Fruit fly (Drosophila melanogaster) whole organism, embryonic: ENCODE data around the gene UBL3.

Experiments used
- ATbp ChIP-seq: fragments of 200-800 bp; sonication (Bioruptor generic); optimal IDR thresholded peaks from 2 replicates; lab custom pipeline; 2017; ENCODE audit warnings: missing biosample characterization, mild to moderate bottlenecking, missing genetic modification characterization, missing genetic modification reagents
- Bdp1 ChIP-seq: fragments of 200-800 bp; sonication (Bioruptor generic); optimal IDR thresholded peaks from 3 replicates; lab custom pipeline; 2016; ENCODE audit warnings: missing biosample characterization, missing genetic modification characterization
- CG10959 ChIP-seq: fragments of 200-800 bp; sonication (Bioruptor generic); IDR thresholded peaks from 2 replicates; pipeline ENCODE4 v1.3.6; 2022; ENCODE audit warnings: missing biosample characterization, missing genetic modification characterization
- CG11247 ChIP-seq: fragments of 200-800 bp; sonication (Bioruptor generic); IDR thresholded peaks from 2 replicates; pipeline ENCODE4 v1.3.6; 2022; ENCODE audit warnings: missing biosample characterization, missing genetic modification characterization
- CG12744 ChIP-seq: fragments of 200-800 bp; sonication (Bioruptor generic); optimal IDR thresholded peaks from 2 replicates; lab custom pipeline; 2016; ENCODE audit warnings: missing biosample characterization, missing genetic modification characterization
- CG12942 ChIP-seq: fragments of 200-800 bp; sonication (Bioruptor generic); optimal IDR thresholded peaks from 3 replicates; lab custom pipeline; 2016; ENCODE audit warnings: missing biosample characterization, missing genetic modification characterization
- CG14050 ChIP-seq: fragments of 200-800 bp; sonication (Bioruptor generic); IDR thresholded peaks from 3 replicates; pipeline ENCODE4 v1.3.6; 2022; ENCODE audit warnings: missing biosample characterization, missing genetic modification characterization
- CG14965 ChIP-seq: fragments of 200-800 bp; sonication (Bioruptor generic); optimal IDR thresholded peaks from 2 replicates; lab custom pipeline; 2016; ENCODE audit warnings: missing biosample characterization, missing genetic modification characterization, borderline replicate concordance
- CG17186 ChIP-seq: fragments of 200-800 bp; sonication (Bioruptor generic); optimal IDR thresholded peaks from 3 replicates; lab custom pipeline; 2017; ENCODE audit warnings: missing biosample characterization, missing genetic modification reagents, missing genetic modification characterization
- CG17802 ChIP-seq: fragments of 200-800 bp; sonication (Bioruptor generic); optimal IDR thresholded peaks from 2 replicates; lab custom pipeline; 2018; ENCODE audit warnings: missing biosample characterization, mild to moderate bottlenecking, missing genetic modification characterization, moderate library complexity
- CG18619 ChIP-seq: fragments of 200-800 bp; sonication (Bioruptor generic); optimal IDR thresholded peaks from 3 replicates; lab custom pipeline; 2017; ENCODE audit warnings: missing biosample characterization, mild to moderate bottlenecking, missing genetic modification characterization
- CG34224 ChIP-seq: fragments of 200-800 bp; sonication (Bioruptor generic); IDR thresholded peaks from 3 replicates; pipeline ENCODE4 v1.3.6; 2022; ENCODE audit warnings: missing biosample characterization, missing genetic modification characterization; ENCODE audit not compliant: partially characterized antibody
- CG43689 ChIP-seq: fragments of 200-800 bp; sonication (Bioruptor generic); IDR thresholded peaks from 2 replicates; pipeline ENCODE4 v1.3.6; 2022; ENCODE audit warnings: missing biosample characterization, missing genetic modification characterization
- CG6813 ChIP-seq: fragments of 200-800 bp; sonication (Bioruptor generic); optimal IDR thresholded peaks from 2 replicates; lab custom pipeline; 2017; ENCODE audit warnings: missing biosample characterization, missing genetic modification characterization, mild to moderate bottlenecking, moderate library complexity, missing genetic modification reagents
- CG7963 ChIP-seq: fragments of 200-800 bp; sonication (Bioruptor generic); IDR thresholded peaks from 3 replicates; pipeline ENCODE4 v1.3.6; 2022; ENCODE audit warnings: missing biosample characterization, missing genetic modification characterization; ENCODE audit not compliant: partially characterized antibody
- CG8388 ChIP-seq: fragments of 200-800 bp; sonication (Bioruptor generic); optimal IDR thresholded peaks from 2 replicates; lab custom pipeline; 2019; ENCODE audit warnings: missing biosample characterization, mild to moderate bottlenecking, missing genetic modification characterization, moderate library complexity
- Dref ChIP-seq: fragments of 200-800 bp; sonication (Bioruptor generic); IDR thresholded peaks from 2 replicates; pipeline ENCODE4 v1.3.6; 2022; ENCODE audit warnings: missing biosample characterization, missing genetic modification characterization
- Drgx ChIP-seq: fragments of 200-800 bp; sonication (Bioruptor generic); IDR thresholded peaks from 2 replicates; pipeline ENCODE4 v1.3.6; 2022; ENCODE audit warnings: missing biosample characterization, missing genetic modification characterization
- Fer1 ChIP-seq: fragments of 200-800 bp; sonication (Bioruptor generic); optimal IDR thresholded peaks from 2 replicates; lab custom pipeline; 2017; ENCODE audit warnings: missing biosample characterization, mild to moderate bottlenecking, missing genetic modification characterization
- HHEX ChIP-seq: fragments of 200-800 bp; sonication (Bioruptor generic); optimal IDR thresholded peaks from 3 replicates; lab custom pipeline; 2017; ENCODE audit warnings: missing biosample characterization, mild to moderate bottlenecking, missing genetic modification characterization, missing genetic modification reagents
- HLH3B ChIP-seq: fragments of 200-800 bp; sonication (Bioruptor generic); IDR thresholded peaks from 2 replicates; pipeline ENCODE4 v1.3.6; 2022; ENCODE audit warnings: missing biosample characterization, missing genetic modification characterization
- Lhr ChIP-seq: fragments of 200-800 bp; sonication (Bioruptor generic); optimal IDR thresholded peaks from 3 replicates; lab custom pipeline; 2017; ENCODE audit warnings: mild to moderate bottlenecking, missing biosample characterization, missing genetic modification reagents, missing genetic modification characterization
- MBD-R2 ChIP-seq: fragments of 200-800 bp; sonication (Bioruptor generic); IDR thresholded peaks from 2 replicates; pipeline ENCODE4 v1.3.6; 2022; ENCODE audit warnings: missing biosample characterization, missing genetic modification characterization
- Myb ChIP-seq: fragments of 200-800 bp; sonication (Bioruptor generic); optimal IDR thresholded peaks from 2 replicates; lab custom pipeline; 2016; ENCODE audit warnings: missing biosample characterization, missing genetic modification characterization
- Side ChIP-seq: fragments of 200-800 bp; sonication (Bioruptor generic); optimal IDR thresholded peaks from 2 replicates; lab custom pipeline; 2016; ENCODE audit warnings: missing biosample characterization, missing genetic modification characterization
- Tbp ChIP-seq: fragments of >200 bp; optimal IDR thresholded peaks from 2 replicates; lab custom pipeline; 2018; ENCODE audit warnings: missing biosample characterization, missing genetic modification characterization
- bbx ChIP-seq: fragments of 200-800 bp; sonication (Bioruptor generic); IDR thresholded peaks from 2 replicates; pipeline ENCODE4 v1.3.6; 2022; ENCODE audit warnings: missing biosample characterization, missing genetic modification characterization; ENCODE audit not compliant: partially characterized antibody
- chm ChIP-seq: fragments of 200-800 bp; sonication (Bioruptor generic); IDR thresholded peaks from 2 replicates; pipeline ENCODE4 v1.3.6; 2022; ENCODE audit warnings: missing biosample characterization, missing genetic modification characterization
- dpn ChIP-seq, 2 experiments: fragments of 200-800 bp; sonication (Bioruptor generic); optimal IDR thresholded peaks; 3 replicates each; lab custom pipeline; 2016; ENCODE audit warnings: missing biosample characterization in 2 of 2, missing genetic modification characterization in 2 of 2
- eve ChIP-seq, 2 experiments: fragments of >200 bp; optimal IDR thresholded peaks; 2 replicates each; lab custom pipeline; 2017; ENCODE audit warnings: missing biosample characterization in 2 of 2, missing genetic modification characterization in 2 of 2
- ewg ChIP-seq: fragments of 200-800 bp; sonication (Bioruptor generic); optimal IDR thresholded peaks from 3 replicates; lab custom pipeline; 2017; ENCODE audit warnings: mild to moderate bottlenecking, missing biosample characterization, missing genetic modification reagents, missing genetic modification characterization
- exex ChIP-seq: fragments of 200-800 bp; sonication (Bioruptor generic); optimal IDR thresholded peaks from 4 replicates; lab custom pipeline; 2018; ENCODE audit warnings: missing biosample characterization, mild to moderate bottlenecking, missing genetic modification characterization, moderate library complexity
- gfzf ChIP-seq: fragments of 200-800 bp; sonication (Bioruptor generic); optimal IDR thresholded peaks from 2 replicates; lab custom pipeline; 2016; ENCODE audit warnings: missing biosample characterization, mild to moderate bottlenecking, missing genetic modification characterization, moderate library complexity
- grn ChIP-seq: fragments of 200-800 bp; sonication (Bioruptor generic); optimal IDR thresholded peaks from 3 replicates; lab custom pipeline; 2017; ENCODE audit warnings: missing biosample characterization, missing genetic modification characterization
- gro ChIP-seq: fragments of 200-800 bp; sonication (Bioruptor generic); optimal IDR thresholded peaks from 2 replicates; lab custom pipeline; 2016; ENCODE audit warnings: missing biosample characterization, missing genetic modification characterization
- mirr ChIP-seq: fragments of 200-800 bp; sonication (Bioruptor generic); optimal IDR thresholded peaks from 3 replicates; lab custom pipeline; 2018; ENCODE audit warnings: missing biosample characterization, mild to moderate bottlenecking, missing genetic modification characterization
- mld ChIP-seq: fragments of 200-800 bp; sonication (Bioruptor generic); IDR thresholded peaks from 3 replicates; pipeline ENCODE4 v1.3.6; 2022; ENCODE audit warnings: missing biosample characterization, missing genetic modification characterization; ENCODE audit not compliant: partially characterized antibody
- nerfin-1 ChIP-seq: fragments of 200-800 bp; sonication (Bioruptor generic); optimal IDR thresholded peaks from 3 replicates; lab custom pipeline; 2019; ENCODE audit warnings: missing biosample characterization, mild to moderate bottlenecking, missing genetic modification characterization, moderate library complexity
- nerfin-2 ChIP-seq: fragments of 200-800 bp; sonication (Bioruptor generic); IDR thresholded peaks from 2 replicates; pipeline ENCODE4 v1.3.6; 2022; ENCODE audit warnings: missing biosample characterization, missing genetic modification characterization; ENCODE audit not compliant: partially characterized antibody
- onecut ChIP-seq: fragments of 200-800 bp; sonication (Bioruptor generic); IDR thresholded peaks from 2 replicates; pipeline ENCODE4 v1.3.6; 2022; ENCODE audit warnings: missing biosample characterization, missing genetic modification characterization
- p53 ChIP-seq: fragments of 200-800 bp; sonication (Bioruptor generic); optimal IDR thresholded peaks from 2 replicates; lab custom pipeline; 2016; ENCODE audit warnings: missing biosample characterization, missing genetic modification characterization
- phol ChIP-seq: fragments of 200-800 bp; sonication (Bioruptor generic); optimal IDR thresholded peaks from 3 replicates; lab custom pipeline; 2018; ENCODE audit warnings: missing biosample characterization, mild to moderate bottlenecking, missing genetic modification characterization, moderate library complexity
- psq ChIP-seq: fragments of 200-800 bp; sonication (Bioruptor generic); optimal IDR thresholded peaks from 2 replicates; lab custom pipeline; 2017; ENCODE audit warnings: missing biosample characterization, missing genetic modification characterization
- seq ChIP-seq: fragments of 200-800 bp; sonication (Bioruptor generic); IDR thresholded peaks from 2 replicates; pipeline ENCODE4 v1.3.6; 2022; ENCODE audit warnings: missing biosample characterization, missing genetic modification characterization
- sim ChIP-seq: fragments of 200-800 bp; sonication (Bioruptor generic); IDR thresholded peaks from 2 replicates; pipeline ENCODE4 v1.3.6; 2022; ENCODE audit warnings: missing biosample characterization, missing genetic modification characterization
- slou ChIP-seq: fragments of 200-800 bp; sonication (Bioruptor generic); optimal IDR thresholded peaks from 3 replicates; lab custom pipeline; 2016; ENCODE audit warnings: missing biosample characterization, missing genetic modification characterization
- stwl ChIP-seq: fragments of 200-800 bp; sonication (Bioruptor generic); optimal IDR thresholded peaks from 3 replicates; lab custom pipeline; 2018; ENCODE audit warnings: missing biosample characterization, mild to moderate bottlenecking, missing genetic modification characterization, moderate library complexity
- tup ChIP-seq: fragments of 200-800 bp; sonication (Bioruptor generic); optimal IDR thresholded peaks from 2 replicates; lab custom pipeline; 2016; ENCODE audit warnings: missing biosample characterization, mild to moderate bottlenecking, missing genetic modification characterization, moderate library complexity
- vvl ChIP-seq: fragments of 200-800 bp; sonication (Bioruptor generic); IDR thresholded peaks from 2 replicates; pipeline ENCODE4 v1.3.6; 2022; ENCODE audit warnings: missing biosample characterization, missing genetic modification characterization
- wdn ChIP-seq: fragments of 200-800 bp; sonication (Bioruptor generic); IDR thresholded peaks from 2 replicates; pipeline ENCODE4 v1.3.6; 2022; ENCODE audit warnings: missing biosample characterization, missing genetic modification characterization
- wor ChIP-seq: fragments of 200-800 bp; sonication (Bioruptor generic); IDR thresholded peaks from 2 replicates; pipeline ENCODE4 v1.3.6; 2022; ENCODE audit warnings: missing biosample characterization, missing genetic modification characterization

Gene UBL3

dm6 chrX:15887247-15887616 lies 34.3 kb upstream of the UBL3 start, which contains the start of gene tay:
TSS of gene tay (minus strand) at chrX:15887311.
- 0 out of 3 replicates have a peak, but pooled peaks have one; percentile 37 for TF ChIP-seq mld (GFP tag; lab: Robert Waterston, UW)
- no peak for TF ChIP-seq nerfin-1 (tag; lab: Kevin White, UChicago)
- no peak for TF ChIP-seq CG18619 (GFP tag; lab: Kevin White, UChicago)
- TF ChIP-seq CG12942 = no peak
- TF ChIP-seq Lhr = peak; percentile 47
- TF ChIP-seq mirr (GFP tag; lab: Kevin White, UChicago) = no peak
- TF ChIP-seq p53 (GFP tag; lab: Kevin White, UChicago) = no peak
- TF ChIP-seq HLH3B (GFP tag; lab: Robert Waterston, UW) = no peak
- no peak for TF ChIP-seq sim (GFP tag; lab: Robert Waterston, UW)
- TF ChIP-seq wdn (GFP tag; lab: Robert Waterston, UW) = no peak
- TF ChIP-seq eve (GFP tag; optimal IDR thresholded peaks at IDR 0.05; lab: Kevin White, UChicago) = no peak
- peak; percentile 81 for TF ChIP-seq Dref (GFP tag; lab: Robert Waterston, UW)
- no peak for TF ChIP-seq CG8388 (GFP tag; lab: Kevin White, UChicago)
- TF ChIP-seq dpn (GFP tag; optimal IDR thresholded peaks at IDR 0.05; lab: Kevin White, UChicago) = no peak
- no peak for TF ChIP-seq tup (GFP tag; lab: Kevin White, UChicago)
- TF ChIP-seq nerfin-2 (GFP tag; lab: Robert Waterston, UW) = peak; percentile 61; the same call in 1 of the 2 replicates
- TF ChIP-seq stwl (tag; lab: Kevin White, UChicago) = peak; percentile 66
- TF ChIP-seq onecut (GFP tag; lab: Robert Waterston, UW) = peak; percentile 20; the same call in 1 of the 2 replicates
- peak; percentile 42 for TF ChIP-seq Myb
- TF ChIP-seq CG11247 = no peak
- TF ChIP-seq slou = peak; percentile 1
- no peak for TF ChIP-seq gro
- no peak for TF ChIP-seq Side
- TF ChIP-seq CG14965 = no peak
- no peak for TF ChIP-seq HHEX (GFP tag; lab: Kevin White, UChicago)
- TF ChIP-seq ATbp = no peak
- TF ChIP-seq seq = no peak
- TF ChIP-seq ewg (GFP tag; lab: Kevin White, UChicago) = no peak
- TF ChIP-seq CG43689 = no peak
- no peak for TF ChIP-seq CG12744 (GFP tag; lab: Kevin White, UChicago)
- no peak for TF ChIP-seq wor (GFP tag; lab: Robert Waterston, UW)
- 0 out of 2 replicates have a peak, but pooled peaks have one; percentile 8 for TF ChIP-seq MBD-R2 (GFP tag; lab: Robert Waterston, UW)
- TF ChIP-seq psq (GFP tag; lab: Kevin White, UChicago) = no peak
- peak; percentile 29 for TF ChIP-seq phol (tag; lab: Kevin White, UChicago)
- peak; percentile 28; the same call in 1 of the 3 replicates for TF ChIP-seq CG34224 (GFP tag; lab: Robert Waterston, UW)
- TF ChIP-seq CG17186 (GFP tag; lab: Kevin White, UChicago) = peak; percentile 20
- TF ChIP-seq Bdp1 (GFP tag; lab: Kevin White, UChicago) = no peak
- peak; percentile 81 for TF ChIP-seq bbx (GFP tag; lab: Robert Waterston, UW)
- TF ChIP-seq chm (GFP tag; lab: Robert Waterston, UW) = no peak
- no peak for TF ChIP-seq CG6813 (GFP tag; lab: Kevin White, UChicago)
- TF ChIP-seq CG17802 = peak; percentile 79
- TF ChIP-seq Drgx (GFP tag; lab: Robert Waterston, UW) = no peak
- no peak for TF ChIP-seq CG10959
- peak; percentile 45 for TF ChIP-seq gfzf (GFP tag; lab: Kevin White, UChicago)
- TF ChIP-seq CG14050 (GFP tag; lab: Robert Waterston, UW) = no peak
- TF ChIP-seq CG7963 (GFP tag; lab: Robert Waterston, UW) = peak; percentile 66; the same call in 1 of the 3 replicates
- no peak for TF ChIP-seq Tbp (GFP tag; lab: Kevin White, UChicago)
- no peak for TF ChIP-seq exex (tag; lab: Kevin White, UChicago)
- no peak for TF ChIP-seq grn
- TF ChIP-seq Fer1 (GFP tag; lab: Kevin White, UChicago) = no peak
- TF ChIP-seq vvl (GFP tag; lab: Robert Waterston, UW) = peak; percentile 46
